Fruit fly (Drosophila melanogaster): ENCODE data around the gene mRpL9.
A peak's percentile ranks its signal among the peaks of the same experiment; 100 is the strongest.

DNA sequence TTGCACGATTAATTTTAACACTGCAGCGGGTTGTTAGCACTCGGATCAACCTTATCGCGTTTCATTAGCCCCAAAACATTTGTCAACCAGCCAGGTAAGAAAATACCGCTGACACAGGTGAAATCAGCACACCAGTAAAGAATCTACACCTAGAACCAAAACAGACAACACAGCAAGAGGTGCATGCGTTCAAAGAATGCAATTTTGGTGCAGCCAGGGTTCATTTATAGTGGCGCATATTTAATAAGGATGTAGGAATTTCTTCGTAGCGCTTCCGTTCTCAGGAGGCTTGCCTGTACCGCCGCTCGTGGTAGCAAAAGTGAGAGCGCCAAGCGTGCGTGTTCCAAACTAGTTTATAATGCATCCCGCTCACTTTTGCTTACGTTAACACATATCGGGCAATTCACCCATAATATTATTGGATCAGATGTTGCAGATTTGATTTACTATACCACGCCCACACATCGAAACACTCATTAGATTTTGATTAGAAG, 11.9 kb downstream of the mRpL9 start:
- no peak for TF ChIP-seq MESR4 (GFP tag; optimal IDR thresholded peaks at IDR 0.05)
- no peak for TF ChIP-seq Hr78 (GFP tag; optimal IDR thresholded peaks at IDR 0.05)
- no peak for TF ChIP-seq Fer3 (tag; optimal IDR thresholded peaks at IDR 0.05)
- no peak for TF ChIP-seq Hmx (GFP tag; optimal IDR thresholded peaks at IDR 0.05)
- no peak; the same call in 1 of the 2 replicates for TF ChIP-seq CG17328 (GFP tag; IDR thresholded peaks at IDR 0.05)
- TF ChIP-seq pfk (GFP tag; optimal IDR thresholded peaks at IDR 0.05): no peak
- TF ChIP-seq CG6254 (GFP tag; optimal IDR thresholded peaks at IDR 0.05): no peak
- no peak for TF ChIP-seq Taf1 (GFP tag; IDR thresholded peaks at IDR 0.05)
- no peak for TF ChIP-seq mirr (GFP tag; optimal IDR thresholded peaks at IDR 0.05)
- TF ChIP-seq nerfin-1 (tag; optimal IDR thresholded peaks at IDR 0.05): no peak
- TF ChIP-seq Gug (GFP tag; IDR thresholded peaks at IDR 0.05): peak; percentile 9; the same call in 2 of the 4 replicates
- no peak for TF ChIP-seq klu (GFP tag; IDR thresholded peaks at IDR 0.05)
